Worm (Caenorhabditis elegans) whole organism, L4 larva: ENCODE measurements around the gene ugt-7.

Source experiments
- F26F4.8 ChIP-seq: fragments of 200-800 bp; sonication (Bioruptor generic); conservative IDR thresholded peaks from 2 replicates; pipeline ENCODE4 v1.3.6; 2022; ENCODE audit warnings: missing genetic modification characterization, missing compliant biosample characterization
- R02D3.7 ChIP-seq: fragments of 150-350 bp; sonication (generic microtip); optimal IDR thresholded peaks from 3 replicates; lab custom pipeline; 2014; ENCODE audit warnings: missing biosample characterization, missing genetic modification characterization
- T20F7.1 ChIP-seq: fragments of 200-800 bp; sonication (Bioruptor generic); optimal IDR thresholded peaks from 2 replicates; lab custom pipeline; 2018; ENCODE audit warnings: mild to moderate bottlenecking, missing genetic modification characterization, missing compliant biosample characterization
- Y105C5A.15 ChIP-seq: fragments of 200-800 bp; sonication (Bioruptor generic); IDR thresholded peaks from 2 replicates; pipeline ENCODE4 v1.3.6; 2022; ENCODE audit warnings: missing genetic modification characterization, missing compliant biosample characterization
- Y5F2A.4 ChIP-seq: fragments of 200-800 bp; sonication (Bioruptor generic); optimal IDR thresholded peaks from 2 replicates; lab custom pipeline; 2018; ENCODE audit warnings: mild to moderate bottlenecking, missing genetic modification characterization, missing compliant biosample characterization
- ZK546.5 ChIP-seq, 2 experiments: sonication (generic microtip); optimal IDR thresholded peaks; 2 replicates each; lab custom pipeline; 2017; ENCODE audit warnings: missing biosample characterization in 2 of 2, missing genetic modification characterization in 2 of 2
- ceh-28 ChIP-seq: fragments of 150-350 bp; optimal IDR thresholded peaks from 2 replicates; lab custom pipeline; 2014; ENCODE audit warnings: missing biosample characterization, missing genetic modification reagents, missing genetic modification characterization
- ceh-62 ChIP-seq: sonication (generic microtip); optimal IDR thresholded peaks from 2 replicates; lab custom pipeline; 2017; ENCODE audit warnings: missing biosample characterization, missing genetic modification characterization
- cey-2 ChIP-seq: sonication (generic microtip); optimal IDR thresholded peaks from 3 replicates; lab custom pipeline; 2017; ENCODE audit warnings: missing genetic modification characterization, mild to moderate bottlenecking, missing compliant biosample characterization, antibody characterized with exemption, borderline replicate concordance; ENCODE audit not compliant: insufficient read depth
- daf-19 ChIP-seq: fragments of 200-800 bp; sonication (Bioruptor generic); conservative IDR thresholded peaks from 2 replicates; pipeline ENCODE4 v1.3.6; 2022; ENCODE audit warnings: missing genetic modification characterization, missing compliant biosample characterization
- dpl-1 ChIP-seq: fragments of 150-350 bp; optimal IDR thresholded peaks from 2 replicates; lab custom pipeline; 2014; ENCODE audit warnings: missing biosample characterization, missing genetic modification reagents, missing genetic modification characterization
- egl-27 ChIP-seq: sonication (generic microtip); optimal IDR thresholded peaks from 3 replicates; lab custom pipeline; 2017; ENCODE audit warnings: missing biosample characterization, missing genetic modification reagents, missing genetic modification characterization
- hif-1 ChIP-seq, 2 experiments: sonication (generic microtip); optimal IDR thresholded peaks; 2 replicates each; lab custom pipeline; 2016 to 2017; ENCODE audit warnings: missing compliant biosample characterization in 2 of 2, missing genetic modification characterization in 2 of 2, missing genetic modification reagents in 2 of 2, missing genotype in 2 of 2, mild to moderate bottlenecking in 1 of 2
- hlh-11 ChIP-seq: fragments of 200-800 bp; sonication (Bioruptor generic); optimal IDR thresholded peaks from 2 replicates; lab custom pipeline; 2018; ENCODE audit warnings: mild to moderate bottlenecking, missing genetic modification characterization, missing compliant biosample characterization
- lin-1 ChIP-seq: fragments of 200-800 bp; sonication (Bioruptor generic); IDR thresholded peaks from 2 replicates; pipeline ENCODE4 v1.3.6; 2022; ENCODE audit warnings: missing genetic modification reagents, missing genetic modification characterization, missing compliant biosample characterization
- lin-13 ChIP-seq: fragments of 150-350 bp; optimal IDR thresholded peaks from 2 replicates; lab custom pipeline; 2014; ENCODE audit warnings: missing biosample characterization, missing genetic modification reagents, missing genetic modification characterization
- lin-29 ChIP-seq: fragments of 200-800 bp; sonication (Bioruptor generic); IDR thresholded peaks from 2 replicates; pipeline ENCODE4 v1.3.6; 2022; ENCODE audit warnings: missing genetic modification reagents, missing genetic modification characterization, missing compliant biosample characterization
- lsy-2 ChIP-seq, 2 experiments: fragments of 150-350 bp in 1 of 2; sonication (generic microtip) in 1 of 2; optimal IDR thresholded peaks; 2 replicates each; lab custom pipeline; 2014 to 2017; ENCODE audit warnings: missing biosample characterization in 2 of 2, missing genetic modification characterization in 2 of 2
- madf-5 ChIP-seq, 2 experiments: fragments of 200-800 bp; sonication (Bioruptor generic); IDR thresholded peaks; 2 replicates each; pipeline ENCODE4 v1.3.6; 2022; ENCODE audit warnings: missing compliant biosample characterization in 2 of 2, missing genetic modification characterization in 2 of 2
- madf-9 ChIP-seq: fragments of 200-800 bp; sonication (Bioruptor generic); conservative IDR thresholded peaks from 2 replicates; pipeline ENCODE4 v1.3.6; 2022; ENCODE audit warnings: missing genetic modification reagents, missing genetic modification characterization, missing compliant biosample characterization
- mdt-29 ChIP-seq: fragments of 200-800 bp; sonication (Bioruptor generic); IDR thresholded peaks from 2 replicates; pipeline ENCODE4 v1.3.6; 2022; ENCODE audit warnings: missing genetic modification reagents, missing genetic modification characterization, missing compliant biosample characterization
- nhr-10 ChIP-seq: fragments of 150-350 bp; optimal IDR thresholded peaks from 2 replicates; lab custom pipeline; 2014; ENCODE audit warnings: missing biosample characterization, missing genetic modification characterization
- nhr-25 ChIP-seq: sonication (generic microtip); optimal IDR thresholded peaks from 2 replicates; lab custom pipeline; 2017; ENCODE audit warnings: missing genetic modification characterization, mild to moderate bottlenecking, missing compliant biosample characterization, antibody characterized with exemption, moderate library complexity, borderline replicate concordance; ENCODE audit not compliant: insufficient read depth
- nhr-41 ChIP-seq: fragments of 200-800 bp; sonication (Bioruptor generic); IDR thresholded peaks from 2 replicates; pipeline ENCODE4 v1.3.6; 2022; ENCODE audit warnings: missing genetic modification reagents, missing genetic modification characterization, missing compliant biosample characterization
- rbr-2 ChIP-seq: sonication (generic microtip); optimal IDR thresholded peaks from 2 replicates; lab custom pipeline; 2016; ENCODE audit warnings: missing genotype, missing genetic modification characterization, missing compliant biosample characterization
- snpc-4 ChIP-seq: fragments of 150-350 bp; optimal IDR thresholded peaks from 2 replicates; lab custom pipeline; 2014; ENCODE audit warnings: missing biosample characterization, missing genetic modification characterization
- tra-1 ChIP-seq: fragments of 200-800 bp; sonication (Bioruptor generic); IDR thresholded peaks from 2 replicates; pipeline ENCODE4 v1.3.6; 2022; ENCODE audit warnings: missing genetic modification reagents, missing genetic modification characterization, missing compliant biosample characterization
- unc-39 ChIP-seq: sonication (generic microtip); optimal IDR thresholded peaks from 2 replicates; lab custom pipeline; 2017; ENCODE audit warnings: missing biosample characterization, missing genetic modification characterization
- unc-62 ChIP-seq, 3 experiments: fragments of 150-350 bp in 1 of 3; sonication (generic microtip); optimal IDR thresholded peaks in 2 of 3; peaks in 1 of 3; 1 replicate in 1 of 3; 2 replicates in 2 of 3; lab custom pipeline; 2014 to 2017; ENCODE audit warnings: missing biosample characterization in 3 of 3, missing genetic modification characterization in 3 of 3, missing genetic modification reagents in 3 of 3, missing genotype in 1 of 3
- vab-7 ChIP-seq: fragments of 200-800 bp; sonication (Bioruptor generic); IDR thresholded peaks from 2 replicates; pipeline ENCODE4 v1.3.6; 2022; ENCODE audit warnings: missing genetic modification reagents, missing genetic modification characterization, missing compliant biosample characterization
- zfp-2 ChIP-seq: sonication (generic microtip); optimal IDR thresholded peaks from 2 replicates; lab custom pipeline; 2016; ENCODE audit warnings: mild to moderate bottlenecking, missing genetic modification characterization, missing compliant biosample characterization
- zip-11 ChIP-seq: fragments of 200-800 bp; sonication (Bioruptor generic); IDR thresholded peaks from 2 replicates; pipeline ENCODE4 v1.3.6; 2022; ENCODE audit warnings: missing genetic modification characterization, missing compliant biosample characterization

Gene ugt-7

ce11 chrV:5046558-5046957, 46.2 kb upstream of the ugt-7 start:
- TF ChIP-seq Y105C5A.15 = no peak
- TF ChIP-seq unc-39 (tag; lab: Kevin White, UChicago) = no peak
- no peak for TF ChIP-seq mdt-29 (GFP tag; lab: Robert Waterston, UW)
- no peak for TF ChIP-seq lin-29
- no peak for TF ChIP-seq lsy-2 (tag; optimal IDR thresholded peaks at IDR 0.05; lab: Kevin White, UChicago)
- TF ChIP-seq madf-5 (GFP tag; IDR thresholded peaks at IDR 0.05; lab: Robert Waterston, UW) = no peak
- TF ChIP-seq zfp-2 = no peak

ce11 chrV:5046103-5046502, 45.7 kb upstream of the ugt-7 start, which contains the start of gene exc-14:
exc-14 (minus strand) TSS chrV:5046203.
- TF ChIP-seq nhr-41 (GFP tag; lab: Robert Waterston, UW) (no peak), T20F7.1 (GFP tag; lab: Kevin White, UChicago) (no peak), cey-2 (tag; lab: Kevin White, UChicago) (no peak), hlh-11 (no peak), nhr-25 (tag; lab: Kevin White, UChicago) (no peak), R02D3.7 (no peak), hif-1 (tag; optimal IDR thresholded peaks at IDR 0.05; lab: Kevin White, UChicago) (no peak), lin-29 (no peak), zfp-2 (no peak), lin-1 (GFP tag; lab: Robert Waterston, UW) (no peak), Y5F2A.4 (no peak)

DNA sequence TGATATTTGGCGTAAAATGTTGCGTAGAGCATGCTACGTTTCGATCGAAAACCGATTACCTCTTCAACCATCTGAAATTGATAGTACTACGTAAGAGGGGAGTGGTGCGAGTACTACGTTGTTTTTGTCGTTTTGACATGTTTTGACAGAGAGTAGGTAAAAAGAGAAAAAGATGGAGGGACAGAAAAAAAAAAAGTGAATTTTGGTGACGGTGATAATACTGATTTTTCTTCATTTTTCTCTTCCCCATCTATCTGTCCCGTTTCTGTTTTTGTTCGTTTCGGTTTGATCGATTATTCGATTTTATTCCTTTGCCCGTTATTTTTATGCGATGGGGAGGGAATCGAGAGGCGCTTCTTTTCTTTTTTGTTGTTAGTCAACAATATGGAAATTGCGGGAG, 40.6 kb upstream of the ugt-7 start, which contains the start of gene K11D12.8:
Gene K11D12.8 (minus strand): TSS at position 77 of the 400 bp plus-strand sequence.
- no peak for TF ChIP-seq rbr-2 (tag; lab: Kevin White, UChicago)
- TF ChIP-seq dpl-1 (GFP tag; lab: Kevin White, UChicago) = no peak
- TF ChIP-seq madf-5 (GFP tag; IDR thresholded peaks at IDR 0.05; lab: Robert Waterston, UW) = no peak
- TF ChIP-seq daf-19 (GFP tag; lab: Robert Waterston, UW) = no peak
- TF ChIP-seq unc-62 (GFP tag; optimal IDR thresholded peaks at IDR 0.05 in 1 of 2; lab: Kevin White, UChicago) = peak in 1 of 2 experiments; percentile 77
- TF ChIP-seq unc-62 (tag; optimal IDR thresholded peaks at IDR 0.05; lab: Kevin White, UChicago) = no peak

DNA sequence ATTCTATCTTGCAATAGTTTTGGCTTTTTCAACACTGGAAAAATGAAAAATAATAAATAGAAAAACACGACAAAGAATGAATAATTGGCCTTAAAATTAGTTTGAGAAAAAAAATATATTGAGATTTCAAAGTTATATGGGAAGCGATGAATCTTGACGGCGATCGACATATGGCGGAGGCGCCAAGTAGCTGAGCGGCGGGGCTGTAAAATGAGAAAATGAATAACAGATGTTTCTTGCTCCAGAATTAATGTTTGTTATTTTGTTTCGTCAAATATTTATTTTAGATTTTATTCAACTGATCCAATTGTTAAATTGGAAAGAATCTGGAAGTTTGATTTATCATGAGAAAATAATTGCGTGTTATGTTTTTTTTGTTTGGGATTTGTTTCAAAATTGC, 39.2 kb upstream of the ugt-7 start, which contains the start of gene K11D12.11:
Gene K11D12.11 (minus strand): TSS at position 42 of the 400 bp plus-strand sequence.
- TF ChIP-seq unc-39 (tag; lab: Kevin White, UChicago) (no peak), daf-19 (GFP tag; lab: Robert Waterston, UW) (no peak), ceh-62 (no peak), egl-27 (tag; lab: Kevin White, UChicago) (no peak), vab-7 (no peak), ceh-28 (no peak), tra-1 (GFP tag; lab: Robert Waterston, UW) (no peak), ZK546.5 (tag; optimal IDR thresholded peaks at IDR 0.05; lab: Kevin White, UChicago) (no peak), hif-1 (tag; optimal IDR thresholded peaks at IDR 0.05; lab: Kevin White, UChicago) (no peak), zip-11 (GFP tag; lab: Robert Waterston, UW) (no peak), T20F7.1 (GFP tag; lab: Kevin White, UChicago) (no peak), lin-13 (no peak), F26F4.8 (no peak), snpc-4 (tag; lab: Kevin White, UChicago) (no peak), nhr-10 (tag; lab: Kevin White, UChicago) (no peak), madf-5 (GFP tag; IDR thresholded peaks at IDR 0.05; lab: Robert Waterston, UW) (no peak), madf-9 (GFP tag; lab: Robert Waterston, UW) (no peak)

DNA sequence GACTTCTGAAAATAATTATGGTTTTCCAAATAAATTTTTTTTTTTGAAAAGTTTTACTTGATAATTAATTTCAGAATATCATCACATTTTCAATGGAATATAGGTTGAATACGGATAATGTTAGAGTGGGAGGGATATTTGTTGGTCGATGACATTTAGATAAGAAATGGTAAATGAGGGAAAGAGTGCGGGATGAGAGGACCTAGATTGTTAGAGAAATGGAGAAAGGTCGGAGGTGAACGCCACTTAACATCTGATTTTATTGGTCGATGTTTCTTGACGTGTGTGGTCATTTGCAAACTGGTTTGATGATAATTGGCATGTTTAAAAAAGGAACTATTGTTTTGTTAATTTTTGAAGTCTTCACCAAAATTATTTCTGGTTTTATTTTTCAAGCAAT, 38.1 kb upstream of the ugt-7 start:
- TF ChIP-seq lin-29 (no peak), unc-62 (GFP tag; optimal IDR thresholded peaks at IDR 0.05 in 1 of 2; lab: Kevin White, UChicago) (peak in 1 of 2 experiments; percentile 81), unc-62 (tag; optimal IDR thresholded peaks at IDR 0.05; lab: Kevin White, UChicago) (no peak)
